Worm (Caenorhabditis elegans) whole organism, L4 larva: ENCODE results near the gene thoc-5.

Source experiments
- D1046.2 ChIP-seq: fragments of 200-800 bp; sonication (Bioruptor generic); IDR thresholded peaks from 2 replicates; pipeline ENCODE4 v1.3.6; 2022; ENCODE audit warnings: missing genetic modification characterization, missing compliant biosample characterization
- F26F4.8 ChIP-seq: fragments of 200-800 bp; sonication (Bioruptor generic); conservative IDR thresholded peaks from 2 replicates; pipeline ENCODE4 v1.3.6; 2022; ENCODE audit warnings: missing genetic modification characterization, missing compliant biosample characterization
- F37D6.2 ChIP-seq: sonication (generic microtip); optimal IDR thresholded peaks from 2 replicates; lab custom pipeline; 2016; ENCODE audit warnings: mild to moderate bottlenecking, missing genetic modification characterization, missing compliant biosample characterization
- R02D3.7 ChIP-seq: fragments of 150-350 bp; sonication (generic microtip); optimal IDR thresholded peaks from 3 replicates; lab custom pipeline; 2014; ENCODE audit warnings: missing biosample characterization, missing genetic modification characterization
- T20F7.1 ChIP-seq: fragments of 200-800 bp; sonication (Bioruptor generic); optimal IDR thresholded peaks from 2 replicates; lab custom pipeline; 2018; ENCODE audit warnings: mild to moderate bottlenecking, missing genetic modification characterization, missing compliant biosample characterization
- Y105C5A.15 ChIP-seq: fragments of 200-800 bp; sonication (Bioruptor generic); IDR thresholded peaks from 2 replicates; pipeline ENCODE4 v1.3.6; 2022; ENCODE audit warnings: missing genetic modification characterization, missing compliant biosample characterization
- Y75B8A.6 ChIP-seq: fragments of 200-800 bp; sonication (Bioruptor generic); IDR thresholded peaks from 2 replicates; pipeline ENCODE4 v1.3.6; 2022; ENCODE audit warnings: missing genetic modification reagents, missing genetic modification characterization, missing compliant biosample characterization
- ZK337.2 ChIP-seq: fragments of 200-800 bp; sonication (Bioruptor generic); IDR thresholded peaks from 2 replicates; pipeline ENCODE4 v1.3.6; 2022; ENCODE audit warnings: missing genetic modification reagents, missing genetic modification characterization, missing compliant biosample characterization
- arid-1 ChIP-seq: fragments of 200-800 bp; sonication (Bioruptor generic); conservative IDR thresholded peaks from 2 replicates; pipeline ENCODE4 v1.3.6; 2022; ENCODE audit warnings: missing genetic modification reagents, missing genetic modification characterization, missing compliant biosample characterization
- ceh-20 ChIP-seq: fragments of 200-800 bp; sonication (Bioruptor generic); IDR thresholded peaks from 2 replicates; pipeline ENCODE4 v1.3.6; 2022; ENCODE audit warnings: missing genetic modification reagents, missing genetic modification characterization, missing compliant biosample characterization
- ceh-28 ChIP-seq: fragments of 150-350 bp; optimal IDR thresholded peaks from 2 replicates; lab custom pipeline; 2014; ENCODE audit warnings: missing biosample characterization, missing genetic modification reagents, missing genetic modification characterization
- ceh-32 ChIP-seq: sonication (generic microtip); optimal IDR thresholded peaks from 2 replicates; lab custom pipeline; 2016; ENCODE audit warnings: mild to moderate bottlenecking, missing genetic modification characterization, missing compliant biosample characterization; ENCODE audit not compliant: poor library complexity
- ceh-62 ChIP-seq: sonication (generic microtip); optimal IDR thresholded peaks from 2 replicates; lab custom pipeline; 2017; ENCODE audit warnings: missing biosample characterization, missing genetic modification characterization
- cey-2 ChIP-seq: sonication (generic microtip); optimal IDR thresholded peaks from 3 replicates; lab custom pipeline; 2017; ENCODE audit warnings: missing genetic modification characterization, mild to moderate bottlenecking, missing compliant biosample characterization, antibody characterized with exemption, borderline replicate concordance; ENCODE audit not compliant: insufficient read depth
- ctbp-1 ChIP-seq: fragments of 200-800 bp; sonication (Bioruptor generic); IDR thresholded peaks from 2 replicates; pipeline ENCODE4 v1.3.6; 2022; ENCODE audit warnings: missing genetic modification reagents, missing genetic modification characterization, missing compliant biosample characterization
- daf-19 ChIP-seq: fragments of 200-800 bp; sonication (Bioruptor generic); conservative IDR thresholded peaks from 2 replicates; pipeline ENCODE4 v1.3.6; 2022; ENCODE audit warnings: missing genetic modification characterization, missing compliant biosample characterization
- dmd-8 ChIP-seq: fragments of 200-800 bp; sonication (Bioruptor generic); IDR thresholded peaks from 2 replicates; pipeline ENCODE4 v1.3.6; 2022; ENCODE audit warnings: missing genetic modification characterization, missing compliant biosample characterization
- dmd-9 ChIP-seq: fragments of 200-800 bp; sonication (Bioruptor generic); IDR thresholded peaks from 2 replicates; pipeline ENCODE4 v1.3.6; 2022; ENCODE audit warnings: missing genetic modification reagents, missing genetic modification characterization, missing compliant biosample characterization
- dpl-1 ChIP-seq: fragments of 150-350 bp; optimal IDR thresholded peaks from 2 replicates; lab custom pipeline; 2014; ENCODE audit warnings: missing biosample characterization, missing genetic modification reagents, missing genetic modification characterization
- dve-1 ChIP-seq: sonication (generic microtip); optimal IDR thresholded peaks from 2 replicates; lab custom pipeline; 2017; ENCODE audit warnings: antibody characterized with exemption, mild to moderate bottlenecking, missing genetic modification characterization, missing compliant biosample characterization; ENCODE audit not compliant: insufficient read depth
- egl-43 ChIP-seq: fragments of 200-800 bp; sonication (Bioruptor generic); IDR thresholded peaks from 2 replicates; pipeline ENCODE4 v1.3.6; 2022; ENCODE audit warnings: missing genetic modification reagents, missing genetic modification characterization, missing compliant biosample characterization
- fkh-10 ChIP-seq: fragments of 150-350 bp; optimal IDR thresholded peaks from 2 replicates; lab custom pipeline; 2014; ENCODE audit warnings: missing biosample characterization, missing genetic modification reagents, missing genetic modification characterization
- fos-1 ChIP-seq: fragments of 150-350 bp; optimal IDR thresholded peaks from 2 replicates; lab custom pipeline; 2014; ENCODE audit warnings: missing biosample characterization, missing genetic modification characterization
- gei-8 ChIP-seq: fragments of 200-800 bp; sonication (Bioruptor generic); optimal IDR thresholded peaks from 2 replicates; lab custom pipeline; 2018; ENCODE audit warnings: mild to moderate bottlenecking, missing genetic modification characterization, missing compliant biosample characterization
- hlh-11 ChIP-seq: fragments of 200-800 bp; sonication (Bioruptor generic); optimal IDR thresholded peaks from 2 replicates; lab custom pipeline; 2018; ENCODE audit warnings: mild to moderate bottlenecking, missing genetic modification characterization, missing compliant biosample characterization
- hlh-30 ChIP-seq: sonication (generic microtip); optimal IDR thresholded peaks from 2 replicates; lab custom pipeline; 2017; ENCODE audit warnings: antibody characterized with exemption, mild to moderate bottlenecking, missing genetic modification characterization, missing compliant biosample characterization; ENCODE audit not compliant: insufficient read depth
- lin-15B ChIP-seq: fragments of 150-350 bp; sonication (generic microtip); optimal IDR thresholded peaks from 3 replicates; lab custom pipeline; 2014; ENCODE audit warnings: missing biosample characterization, missing genetic modification characterization
- lir-3 ChIP-seq: sonication (generic microtip); optimal IDR thresholded peaks from 2 replicates; lab custom pipeline; 2016; ENCODE audit warnings: mild to moderate bottlenecking, missing genetic modification characterization, missing compliant biosample characterization
- lsy-2 ChIP-seq, 2 experiments: fragments of 150-350 bp in 1 of 2; sonication (generic microtip) in 1 of 2; optimal IDR thresholded peaks; 2 replicates each; lab custom pipeline; 2014 to 2017; ENCODE audit warnings: missing biosample characterization in 2 of 2, missing genetic modification characterization in 2 of 2
- madf-9 ChIP-seq: fragments of 200-800 bp; sonication (Bioruptor generic); conservative IDR thresholded peaks from 2 replicates; pipeline ENCODE4 v1.3.6; 2022; ENCODE audit warnings: missing genetic modification reagents, missing genetic modification characterization, missing compliant biosample characterization
- mdl-1 ChIP-seq, 2 experiments: fragments of 150-350 bp in 1 of 2; sonication (generic microtip) in 1 of 2; optimal IDR thresholded peaks; 2 replicates each; lab custom pipeline; 2014 to 2017; ENCODE audit warnings: missing biosample characterization in 2 of 2, missing genetic modification characterization in 2 of 2
- mdt-29 ChIP-seq: fragments of 200-800 bp; sonication (Bioruptor generic); IDR thresholded peaks from 2 replicates; pipeline ENCODE4 v1.3.6; 2022; ENCODE audit warnings: missing genetic modification reagents, missing genetic modification characterization, missing compliant biosample characterization
- mes-2 ChIP-seq: sonication (generic microtip); optimal IDR thresholded peaks from 2 replicates; lab custom pipeline; 2016; ENCODE audit warnings: missing genotype, mild to moderate bottlenecking, missing genetic modification characterization, missing compliant biosample characterization; ENCODE audit not compliant: poor library complexity, severe bottlenecking
- mxl-3 ChIP-seq: fragments of 200-800 bp; sonication (Bioruptor generic); optimal IDR thresholded peaks from 2 replicates; lab custom pipeline; 2018; ENCODE audit warnings: mild to moderate bottlenecking, missing genetic modification characterization, missing compliant biosample characterization
- nhr-237 ChIP-seq: sonication (generic microtip); optimal IDR thresholded peaks from 2 replicates; lab custom pipeline; 2017; ENCODE audit warnings: missing biosample characterization, missing genetic modification characterization
- nhr-25 ChIP-seq: sonication (generic microtip); optimal IDR thresholded peaks from 2 replicates; lab custom pipeline; 2017; ENCODE audit warnings: missing genetic modification characterization, mild to moderate bottlenecking, missing compliant biosample characterization, antibody characterized with exemption, moderate library complexity, borderline replicate concordance; ENCODE audit not compliant: insufficient read depth
- nhr-48 ChIP-seq: sonication (generic microtip); optimal IDR thresholded peaks from 2 replicates; lab custom pipeline; 2016; ENCODE audit warnings: mild to moderate bottlenecking, missing genetic modification characterization, missing compliant biosample characterization
- nhr-6 ChIP-seq: fragments of 150-350 bp; optimal IDR thresholded peaks from 2 replicates; lab custom pipeline; 2014; ENCODE audit warnings: missing biosample characterization, missing genetic modification characterization
- php-3 ChIP-seq: fragments of 200-800 bp; sonication (Bioruptor generic); IDR thresholded peaks from 2 replicates; pipeline ENCODE4 v1.3.6; 2022; ENCODE audit warnings: missing genetic modification reagents, missing genetic modification characterization, missing compliant biosample characterization
- set-16 ChIP-seq: fragments of 200-800 bp; sonication (Bioruptor generic); IDR thresholded peaks from 2 replicates; pipeline ENCODE4 v1.3.6; 2022; ENCODE audit warnings: missing genetic modification reagents, missing genetic modification characterization, missing compliant biosample characterization
- snpc-4 ChIP-seq: fragments of 150-350 bp; optimal IDR thresholded peaks from 2 replicates; lab custom pipeline; 2014; ENCODE audit warnings: missing biosample characterization, missing genetic modification characterization
- tag-97 ChIP-seq: fragments of 200-800 bp; sonication (Bioruptor generic); IDR thresholded peaks from 2 replicates; pipeline ENCODE4 v1.3.6; 2022; ENCODE audit warnings: missing genetic modification characterization, missing compliant biosample characterization
- unc-130 ChIP-seq: sonication (generic microtip); optimal IDR thresholded peaks from 2 replicates; lab custom pipeline; 2016; ENCODE audit warnings: missing genetic modification reagents, missing genetic modification characterization, missing compliant biosample characterization
- unc-39 ChIP-seq: sonication (generic microtip); optimal IDR thresholded peaks from 2 replicates; lab custom pipeline; 2017; ENCODE audit warnings: missing biosample characterization, missing genetic modification characterization
- unc-62 ChIP-seq, 3 experiments: fragments of 150-350 bp in 1 of 3; sonication (generic microtip); optimal IDR thresholded peaks in 2 of 3; peaks in 1 of 3; 1 replicate in 1 of 3; 2 replicates in 2 of 3; lab custom pipeline; 2014 to 2017; ENCODE audit warnings: missing biosample characterization in 3 of 3, missing genetic modification characterization in 3 of 3, missing genetic modification reagents in 3 of 3, missing genotype in 1 of 3
- zfp-3 ChIP-seq: fragments of 200-800 bp; sonication (Bioruptor generic); conservative IDR thresholded peaks from 2 replicates; pipeline ENCODE4 v1.3.6; 2022; ENCODE audit warnings: missing genetic modification reagents, missing genetic modification characterization, missing compliant biosample characterization

Gene thoc-5

ce11 chrIII:5308278-5308677, 40.9 kb downstream of the thoc-5 start, which contains the start of gene mog-3 (continued):
- TF ChIP-seq F37D6.2 (tag; lab: Kevin White, UChicago): no peak
- peak; percentile 42 for TF ChIP-seq dve-1 (tag; lab: Kevin White, UChicago)
- no peak for TF ChIP-seq Y105C5A.15
- peak; percentile 98 for TF ChIP-seq mes-2 (tag; lab: Kevin White, UChicago)
- TF ChIP-seq madf-9 (GFP tag; lab: Robert Waterston, UW): peak; percentile 53; the same call in 1 of the 2 replicates
- peak; percentile 20 for TF ChIP-seq ceh-28 (tag; lab: Kevin White, UChicago)
- TF ChIP-seq ZK337.2 (GFP tag; lab: Robert Waterston, UW): peak; percentile 62; the same call in 1 of the 2 replicates
- peak; percentile 37 for TF ChIP-seq nhr-6 (tag; lab: Kevin White, UChicago)
- TF ChIP-seq mxl-3 (GFP tag; lab: Kevin White, UChicago): peak; percentile 34
- no peak for TF ChIP-seq mdl-1 (tag; optimal IDR thresholded peaks at IDR 0.05; lab: Kevin White, UChicago)
- TF ChIP-seq dmd-9: 0 out of 2 replicates have a peak, but pooled peaks have one; percentile 53
- TF ChIP-seq unc-130 (GFP tag; lab: Kevin White, UChicago): peak; percentile 89

ce11 chrIII:5305725-5306124, 43.5 kb downstream of the thoc-5 start:
- no peak for TF ChIP-seq cey-2 (tag; lab: Kevin White, UChicago)
- TF ChIP-seq nhr-237 (tag; lab: Kevin White, UChicago): no peak
- TF ChIP-seq zfp-3: 0 out of 2 replicates have a peak, but pooled peaks have one; percentile 40
- peak; percentile 93 for TF ChIP-seq daf-19 (GFP tag; lab: Robert Waterston, UW)
- peak; percentile 95 for TF ChIP-seq arid-1
- peak; percentile 91 for TF ChIP-seq D1046.2 (GFP tag; lab: Robert Waterston, UW)
- no peak for TF ChIP-seq snpc-4 (tag; lab: Kevin White, UChicago)
- peak; percentile 5 for TF ChIP-seq fkh-10 (GFP tag; lab: Kevin White, UChicago)
- TF ChIP-seq set-16 (GFP tag; lab: Robert Waterston, UW): no peak
- peak; percentile 98 for TF ChIP-seq F26F4.8 (GFP tag; lab: Robert Waterston, UW)
- peak; percentile 44; the same call in 1 of the 2 replicates for TF ChIP-seq mdt-29 (GFP tag; lab: Robert Waterston, UW)
- TF ChIP-seq nhr-25 (tag; lab: Kevin White, UChicago): no peak
- no peak for TF ChIP-seq unc-39
- TF ChIP-seq Y105C5A.15: peak; percentile 91
- no peak for TF ChIP-seq hlh-11 (tag; lab: Kevin White, UChicago)
- TF ChIP-seq ceh-62 (tag; lab: Kevin White, UChicago): no peak
- peak; percentile 81 for TF ChIP-seq mes-2 (tag; lab: Kevin White, UChicago)
- peak; percentile 97 for TF ChIP-seq egl-43 (GFP tag; lab: Robert Waterston, UW)
- peak; percentile 18 for TF ChIP-seq F37D6.2 (tag; lab: Kevin White, UChicago)
- peak in 1 of 2 experiments; percentile 72 for TF ChIP-seq lsy-2 (tag; optimal IDR thresholded peaks at IDR 0.05; lab: Kevin White, UChicago)
- TF ChIP-seq lin-15B (tag; lab: Kevin White, UChicago): no peak
- TF ChIP-seq gei-8 (GFP tag; lab: Kevin White, UChicago): peak; percentile 74
- peak; percentile 99 for TF ChIP-seq dmd-8
- peak; percentile 50 for TF ChIP-seq dpl-1 (GFP tag; lab: Kevin White, UChicago)
- peak; percentile 77 for TF ChIP-seq dmd-9
- peak; percentile 95 for TF ChIP-seq ctbp-1 (GFP tag; lab: Robert Waterston, UW)
- TF ChIP-seq lir-3 (tag; lab: Kevin White, UChicago): peak; percentile 81
- TF ChIP-seq nhr-48 (tag; lab: Kevin White, UChicago): no peak
- no peak for TF ChIP-seq fos-1 (tag; lab: Kevin White, UChicago)
- peak; percentile 68; the same call in 1 of the 2 replicates for TF ChIP-seq ceh-20
- TF ChIP-seq Y75B8A.6: peak; percentile 83; the same call in 1 of the 2 replicates
- peak; percentile 49 for TF ChIP-seq hlh-30 (tag; lab: Kevin White, UChicago)
- no peak for TF ChIP-seq ceh-32 (tag; lab: Kevin White, UChicago)
- no peak for TF ChIP-seq T20F7.1 (GFP tag; lab: Kevin White, UChicago)
- TF ChIP-seq tag-97 (GFP tag; lab: Robert Waterston, UW): no peak
- TF ChIP-seq R02D3.7 (tag; lab: Kevin White, UChicago): no peak
- TF ChIP-seq php-3: peak; percentile 75
- TF ChIP-seq unc-62 (GFP tag; optimal IDR thresholded peaks at IDR 0.05 in 1 of 2; lab: Kevin White, UChicago): no peak
- TF ChIP-seq unc-62 (tag; optimal IDR thresholded peaks at IDR 0.05; lab: Kevin White, UChicago): no peak
